Worm (Caenorhabditis elegans) whole organism, L4 larva: ENCODE results near the gene F25H9.2.
A peak's percentile ranks its signal among the peaks of the same experiment; 100 is the strongest.

ENCODE experiments used
- F26F4.8 ChIP-seq: fragments of 200-800 bp; sonication (Bioruptor generic); conservative IDR thresholded peaks from 2 replicates; pipeline ENCODE4 v1.3.6; 2022; ENCODE audit warnings: missing genetic modification characterization, missing compliant biosample characterization
- R02D3.7 ChIP-seq: fragments of 150-350 bp; sonication (generic microtip); optimal IDR thresholded peaks from 3 replicates; lab custom pipeline; 2014; ENCODE audit warnings: missing biosample characterization, missing genetic modification characterization
- T20F7.1 ChIP-seq: fragments of 200-800 bp; sonication (Bioruptor generic); optimal IDR thresholded peaks from 2 replicates; lab custom pipeline; 2018; ENCODE audit warnings: mild to moderate bottlenecking, missing genetic modification characterization, missing compliant biosample characterization
- T26A8.4 ChIP-seq: fragments of 200-800 bp; sonication (Bioruptor generic); IDR thresholded peaks from 2 replicates; pipeline ENCODE4 v1.3.6; 2022; ENCODE audit warnings: missing genetic modification characterization, missing compliant biosample characterization
- Y5F2A.4 ChIP-seq: fragments of 200-800 bp; sonication (Bioruptor generic); optimal IDR thresholded peaks from 2 replicates; lab custom pipeline; 2018; ENCODE audit warnings: mild to moderate bottlenecking, missing genetic modification characterization, missing compliant biosample characterization
- aha-1 ChIP-seq: fragments of 150-350 bp; peaks from one replicate; lab custom pipeline; 2014; ENCODE audit warnings: missing biosample characterization, missing genetic modification characterization
- ama-1 ChIP-seq: fragments of 150-350 bp; optimal IDR thresholded peaks from 2 replicates; lab custom pipeline; 2014; ENCODE audit warnings: inconsistent platforms, mixed read lengths
- ceh-62 ChIP-seq: sonication (generic microtip); optimal IDR thresholded peaks from 2 replicates; lab custom pipeline; 2017; ENCODE audit warnings: missing biosample characterization, missing genetic modification characterization
- ces-1 ChIP-seq: fragments of 150-350 bp; sonication (generic microtip); optimal IDR thresholded peaks from 4 replicates; lab custom pipeline; 2014; ENCODE audit warnings: missing biosample characterization, missing genetic modification reagents, missing genetic modification characterization
- ctbp-1 ChIP-seq: fragments of 200-800 bp; sonication (Bioruptor generic); IDR thresholded peaks from 2 replicates; pipeline ENCODE4 v1.3.6; 2022; ENCODE audit warnings: missing genetic modification reagents, missing genetic modification characterization, missing compliant biosample characterization
- daf-12 ChIP-seq: fragments of 150-350 bp; optimal IDR thresholded peaks from 2 replicates; lab custom pipeline; 2014; ENCODE audit warnings: missing biosample characterization, missing genetic modification reagents, missing genetic modification characterization
- daf-19 ChIP-seq: fragments of 200-800 bp; sonication (Bioruptor generic); conservative IDR thresholded peaks from 2 replicates; pipeline ENCODE4 v1.3.6; 2022; ENCODE audit warnings: missing genetic modification characterization, missing compliant biosample characterization
- daf-8 ChIP-seq: fragments of 200-800 bp; sonication (Bioruptor generic); IDR thresholded peaks from 2 replicates; pipeline ENCODE4 v1.3.6; 2022; ENCODE audit warnings: missing genetic modification characterization, missing compliant biosample characterization
- dmd-6 ChIP-seq: fragments of 200-800 bp; sonication (Bioruptor generic); IDR thresholded peaks from 2 replicates; pipeline ENCODE4 v1.3.6; 2022; ENCODE audit warnings: missing genetic modification reagents, missing genetic modification characterization, missing compliant biosample characterization
- dmd-8 ChIP-seq: fragments of 200-800 bp; sonication (Bioruptor generic); IDR thresholded peaks from 2 replicates; pipeline ENCODE4 v1.3.6; 2022; ENCODE audit warnings: missing genetic modification characterization, missing compliant biosample characterization
- dpl-1 ChIP-seq: fragments of 150-350 bp; optimal IDR thresholded peaks from 2 replicates; lab custom pipeline; 2014; ENCODE audit warnings: missing biosample characterization, missing genetic modification reagents, missing genetic modification characterization
- duxl-1 ChIP-seq: sonication (generic microtip); optimal IDR thresholded peaks from 2 replicates; lab custom pipeline; 2016; ENCODE audit warnings: mild to moderate bottlenecking, missing genetic modification characterization, moderate library complexity, missing compliant biosample characterization; ENCODE audit not compliant: poor library complexity
- egl-43 ChIP-seq: fragments of 200-800 bp; sonication (Bioruptor generic); IDR thresholded peaks from 2 replicates; pipeline ENCODE4 v1.3.6; 2022; ENCODE audit warnings: missing genetic modification reagents, missing genetic modification characterization, missing compliant biosample characterization
- fos-1 ChIP-seq: fragments of 150-350 bp; optimal IDR thresholded peaks from 2 replicates; lab custom pipeline; 2014; ENCODE audit warnings: missing biosample characterization, missing genetic modification characterization
- gei-8 ChIP-seq: fragments of 200-800 bp; sonication (Bioruptor generic); optimal IDR thresholded peaks from 2 replicates; lab custom pipeline; 2018; ENCODE audit warnings: mild to moderate bottlenecking, missing genetic modification characterization, missing compliant biosample characterization
- hlh-11 ChIP-seq: fragments of 200-800 bp; sonication (Bioruptor generic); optimal IDR thresholded peaks from 2 replicates; lab custom pipeline; 2018; ENCODE audit warnings: mild to moderate bottlenecking, missing genetic modification characterization, missing compliant biosample characterization
- hlh-30 ChIP-seq: sonication (generic microtip); optimal IDR thresholded peaks from 2 replicates; lab custom pipeline; 2017; ENCODE audit warnings: antibody characterized with exemption, mild to moderate bottlenecking, missing genetic modification characterization, missing compliant biosample characterization; ENCODE audit not compliant: insufficient read depth
- lin-1 ChIP-seq: fragments of 200-800 bp; sonication (Bioruptor generic); IDR thresholded peaks from 2 replicates; pipeline ENCODE4 v1.3.6; 2022; ENCODE audit warnings: missing genetic modification reagents, missing genetic modification characterization, missing compliant biosample characterization
- lin-15B ChIP-seq: fragments of 150-350 bp; sonication (generic microtip); optimal IDR thresholded peaks from 3 replicates; lab custom pipeline; 2014; ENCODE audit warnings: missing biosample characterization, missing genetic modification characterization
- lin-29 ChIP-seq: fragments of 200-800 bp; sonication (Bioruptor generic); IDR thresholded peaks from 2 replicates; pipeline ENCODE4 v1.3.6; 2022; ENCODE audit warnings: missing genetic modification reagents, missing genetic modification characterization, missing compliant biosample characterization
- lin-39 ChIP-seq: fragments of 150-350 bp; optimal IDR thresholded peaks from 2 replicates; lab custom pipeline; 2014; ENCODE audit warnings: missing biosample characterization, missing genetic modification reagents, missing genetic modification characterization
- lir-3 ChIP-seq: sonication (generic microtip); optimal IDR thresholded peaks from 2 replicates; lab custom pipeline; 2016; ENCODE audit warnings: mild to moderate bottlenecking, missing genetic modification characterization, missing compliant biosample characterization
- madf-9 ChIP-seq: fragments of 200-800 bp; sonication (Bioruptor generic); conservative IDR thresholded peaks from 2 replicates; pipeline ENCODE4 v1.3.6; 2022; ENCODE audit warnings: missing genetic modification reagents, missing genetic modification characterization, missing compliant biosample characterization
- mes-2 ChIP-seq: sonication (generic microtip); optimal IDR thresholded peaks from 2 replicates; lab custom pipeline; 2016; ENCODE audit warnings: missing genotype, mild to moderate bottlenecking, missing genetic modification characterization, missing compliant biosample characterization; ENCODE audit not compliant: poor library complexity, severe bottlenecking
- mxl-2 ChIP-seq: fragments of 200-800 bp; sonication (Bioruptor generic); conservative IDR thresholded peaks from 2 replicates; pipeline ENCODE4 v1.3.6; 2022; ENCODE audit warnings: missing genetic modification reagents, missing genetic modification characterization, missing compliant biosample characterization
- mxl-3 ChIP-seq: fragments of 200-800 bp; sonication (Bioruptor generic); optimal IDR thresholded peaks from 2 replicates; lab custom pipeline; 2018; ENCODE audit warnings: mild to moderate bottlenecking, missing genetic modification characterization, missing compliant biosample characterization
- nhr-102 ChIP-seq: sonication (generic microtip); optimal IDR thresholded peaks from 2 replicates; lab custom pipeline; 2016; ENCODE audit warnings: mild to moderate bottlenecking, missing genetic modification characterization, moderate library complexity, missing compliant biosample characterization
- nhr-111 ChIP-seq: fragments of 200-800 bp; sonication (Bioruptor generic); optimal IDR thresholded peaks from 2 replicates; lab custom pipeline; 2018; ENCODE audit warnings: mild to moderate bottlenecking, missing genetic modification characterization, missing compliant biosample characterization
- nhr-237 ChIP-seq: sonication (generic microtip); optimal IDR thresholded peaks from 2 replicates; lab custom pipeline; 2017; ENCODE audit warnings: missing biosample characterization, missing genetic modification characterization
- nhr-41 ChIP-seq: fragments of 200-800 bp; sonication (Bioruptor generic); IDR thresholded peaks from 2 replicates; pipeline ENCODE4 v1.3.6; 2022; ENCODE audit warnings: missing genetic modification reagents, missing genetic modification characterization, missing compliant biosample characterization
- nhr-48 ChIP-seq: sonication (generic microtip); optimal IDR thresholded peaks from 2 replicates; lab custom pipeline; 2016; ENCODE audit warnings: mild to moderate bottlenecking, missing genetic modification characterization, missing compliant biosample characterization
- nhr-6 ChIP-seq: fragments of 150-350 bp; optimal IDR thresholded peaks from 2 replicates; lab custom pipeline; 2014; ENCODE audit warnings: missing biosample characterization, missing genetic modification characterization
- nhr-76 ChIP-seq: fragments of 150-350 bp; optimal IDR thresholded peaks from 2 replicates; lab custom pipeline; 2014; ENCODE audit warnings: missing biosample characterization, missing genetic modification characterization
- nhr-77 ChIP-seq: fragments of 150-350 bp; optimal IDR thresholded peaks from 2 replicates; lab custom pipeline; 2014; ENCODE audit warnings: missing biosample characterization, missing genetic modification characterization
- pqm-1 ChIP-seq: sonication (generic microtip); optimal IDR thresholded peaks from 2 replicates; lab custom pipeline; 2017; ENCODE audit warnings: missing biosample characterization, missing genetic modification characterization
- rbr-2 ChIP-seq: sonication (generic microtip); optimal IDR thresholded peaks from 2 replicates; lab custom pipeline; 2016; ENCODE audit warnings: missing genotype, missing genetic modification characterization, missing compliant biosample characterization
- saeg-2 ChIP-seq: fragments of 200-800 bp; sonication (Bioruptor generic); IDR thresholded peaks from 2 replicates; pipeline ENCODE4 v1.3.6; 2022; ENCODE audit warnings: missing genetic modification reagents, missing genetic modification characterization, missing compliant biosample characterization
- sdz-12 ChIP-seq: fragments of 200-800 bp; sonication (Bioruptor generic); optimal IDR thresholded peaks from 2 replicates; lab custom pipeline; 2018; ENCODE audit warnings: mild to moderate bottlenecking, missing genetic modification characterization, missing compliant biosample characterization
- set-16 ChIP-seq: fragments of 200-800 bp; sonication (Bioruptor generic); IDR thresholded peaks from 2 replicates; pipeline ENCODE4 v1.3.6; 2022; ENCODE audit warnings: missing genetic modification reagents, missing genetic modification characterization, missing compliant biosample characterization
- snpc-1.2 ChIP-seq: fragments of 200-800 bp; sonication (Bioruptor generic); IDR thresholded peaks from 2 replicates; pipeline ENCODE4 v1.3.6; 2022; ENCODE audit warnings: missing genetic modification reagents, missing genetic modification characterization, missing compliant biosample characterization
- snpc-4 ChIP-seq: fragments of 150-350 bp; optimal IDR thresholded peaks from 2 replicates; lab custom pipeline; 2014; ENCODE audit warnings: missing biosample characterization, missing genetic modification characterization
- tag-97 ChIP-seq: fragments of 200-800 bp; sonication (Bioruptor generic); IDR thresholded peaks from 2 replicates; pipeline ENCODE4 v1.3.6; 2022; ENCODE audit warnings: missing genetic modification characterization, missing compliant biosample characterization
- unc-130 ChIP-seq: sonication (generic microtip); optimal IDR thresholded peaks from 2 replicates; lab custom pipeline; 2016; ENCODE audit warnings: missing genetic modification reagents, missing genetic modification characterization, missing compliant biosample characterization
- zip-2 ChIP-seq: fragments of 150-350 bp; optimal IDR thresholded peaks from 2 replicates; lab custom pipeline; 2014; ENCODE audit warnings: missing biosample characterization, missing genetic modification characterization

Gene F25H9.2

ce11 chrV:13457858-13458257 is at the start of gene F25H9.2:
TSS of gene F25H9.2 (plus strand) at chrV:13458083.
- TF ChIP-seq madf-9 (GFP tag; lab: Robert Waterston, UW): no peak
- peak; percentile 52 for TF ChIP-seq nhr-6 (tag; lab: Kevin White, UChicago)
- TF ChIP-seq rbr-2 (tag; lab: Kevin White, UChicago): no peak
- no peak for TF ChIP-seq lin-39 (tag; lab: Kevin White, UChicago)
- no peak for TF ChIP-seq mxl-2
- TF ChIP-seq dpl-1 (GFP tag; lab: Kevin White, UChicago): peak; percentile 35

- TF ChIP-seq duxl-1 (tag; lab: Kevin White, UChicago) (peak; percentile 1), hlh-30 (tag; lab: Kevin White, UChicago) (no peak), aha-1 (peak; percentile 94), mxl-3 (GFP tag; lab: Kevin White, UChicago) (no peak)
Observed at ce11 chrV:13408440-13408839, 49.4 kb upstream of the F25H9.2 start.

ce11 chrV:13409089-13409488 is 48.8 kb upstream of the F25H9.2 start:
- TF ChIP-seq ceh-62 (tag; lab: Kevin White, UChicago) (no peak), ces-1 (GFP tag; lab: Kevin White, UChicago) (no peak), T26A8.4 (no peak), nhr-111 (GFP tag; lab: Kevin White, UChicago) (no peak), Y5F2A.4 (no peak), nhr-76 (tag; lab: Kevin White, UChicago) (no peak), daf-19 (GFP tag; lab: Robert Waterston, UW) (no peak), set-16 (no peak), unc-130 (GFP tag; lab: Kevin White, UChicago) (peak; percentile 22), R02D3.7 (tag; lab: Kevin White, UChicago) (no peak), lin-15B (tag; lab: Kevin White, UChicago) (no peak), saeg-2 (no peak), T20F7.1 (GFP tag; lab: Kevin White, UChicago) (peak; percentile 2), nhr-237 (tag; lab: Kevin White, UChicago) (no peak), egl-43 (GFP tag; lab: Robert Waterston, UW) (no peak), mxl-2 (no peak), sdz-12 (GFP tag; lab: Kevin White, UChicago) (no peak), fos-1 (tag; lab: Kevin White, UChicago) (no peak), daf-8 (no peak), dmd-8 (GFP tag; lab: Robert Waterston, UW) (no peak), daf-12 (tag; lab: Kevin White, UChicago) (no peak), nhr-77 (no peak), dmd-6 (GFP tag; lab: Robert Waterston, UW) (no peak), ctbp-1 (GFP tag; lab: Robert Waterston, UW) (no peak), duxl-1 (tag; lab: Kevin White, UChicago) (no peak), mes-2 (tag; lab: Kevin White, UChicago) (peak; percentile 90), lin-1 (GFP tag; lab: Robert Waterston, UW) (no peak), tag-97 (GFP tag; lab: Robert Waterston, UW) (no peak), lin-39 (tag; lab: Kevin White, UChicago) (no peak), gei-8 (no peak), hlh-11 (tag; lab: Kevin White, UChicago) (no peak), nhr-102 (tag; lab: Kevin White, UChicago) (no peak), snpc-1.2 (GFP tag; lab: Robert Waterston, UW) (no peak), dpl-1 (GFP tag; lab: Kevin White, UChicago) (peak; percentile 87), lir-3 (tag; lab: Kevin White, UChicago) (no peak), snpc-4 (tag; lab: Kevin White, UChicago) (no peak), nhr-48 (no peak), zip-2 (tag; lab: Kevin White, UChicago) (no peak), nhr-41 (GFP tag; lab: Robert Waterston, UW) (no peak), ama-1 (lab: Kevin White, UChicago) (no peak), lin-29 (no peak), pqm-1 (no peak), F26F4.8 (GFP tag; lab: Robert Waterston, UW) (no peak)
